Fruit fly (Drosophila melanogaster): ENCODE measurements around the gene CG17207.
A peak's percentile ranks its signal among the peaks of the same experiment; 100 is the strongest.

The CG17207 gene

dm6 chr3R:12442601-12443533, 3.9 kb upstream of the CG17207 start:
- peak; percentile 87 for TF ChIP-seq CG17801 (GFP tag; optimal IDR thresholded peaks at IDR 0.05; ENCODE audit: partially characterized antibody)

- no peak for TF ChIP-seq CG17801 (GFP tag; optimal IDR thresholded peaks at IDR 0.05; ENCODE audit: partially characterized antibody)
Observed at dm6 chr3R:12441008-12441606, 2.2 kb upstream of the CG17207 start.

dm6 chr3R:12439401-12440143, 633 bp upstream of the CG17207 start, which contains the start of gene Desat1:
TSS of gene Desat1 (plus strand) at chr3R:12439600.
- peak; percentile 3 for TF ChIP-seq CG17801 (GFP tag; optimal IDR thresholded peaks at IDR 0.05; ENCODE audit: partially characterized antibody)

dm6 chr3R:12435948-12436347, 3.0 kb downstream of the CG17207 start, which contains the start of gene Desat2:
TSS of gene Desat2 (plus strand) at chr3R:12436248.
- TF ChIP-seq CG17801 (GFP tag; optimal IDR thresholded peaks at IDR 0.05; ENCODE audit: partially characterized antibody): no peak

dm6 chr3R:12433764-12434163, 5.2 kb downstream of the CG17207 start, which contains the start of the genes Aos1 and Srlp:
TSS of gene Aos1 (minus strand) at chr3R:12433822.
TSS of gene Srlp (plus strand) at chr3R:12434098.
- TF ChIP-seq CG17801 (GFP tag; optimal IDR thresholded peaks at IDR 0.05; ENCODE audit: partially characterized antibody): peak; percentile 52

dm6 chr3R:12431030-12431489, 7.9 kb downstream of the CG17207 start, which contains the start of gene Prosalpha2:
TSS of gene Prosalpha2 (plus strand) at chr3R:12431321.
- peak; percentile 21 for TF ChIP-seq CG17801 (GFP tag; optimal IDR thresholded peaks at IDR 0.05; ENCODE audit: partially characterized antibody)

dm6 chr3R:12429120-12429610, 9.8 kb downstream of the CG17207 start, which contains the start of the genes CG5641 and CG5245:
TSS of gene CG5641 (minus strand) at chr3R:12429282.
TSS of gene CG5245 (plus strand) at chr3R:12429560.
- no peak for TF ChIP-seq CG17801 (GFP tag; optimal IDR thresholded peaks at IDR 0.05; ENCODE audit: partially characterized antibody)

dm6 chr3R:12426310-12426653, 12.7 kb downstream of the CG17207 start, which contains the start of gene NANS:
TSS of gene NANS (plus strand) at chr3R:12426578.
- TF ChIP-seq CG17801 (GFP tag; optimal IDR thresholded peaks at IDR 0.05; ENCODE audit: partially characterized antibody): no peak

dm6 chr3R:12425510-12426309, 13.2 kb downstream of the CG17207 start, which contains the start of gene Pp1-87B:
TSS of gene Pp1-87B (minus strand) at chr3R:12425917.
- no peak for TF ChIP-seq CG17801 (GFP tag; optimal IDR thresholded peaks at IDR 0.05; ENCODE audit: partially characterized antibody)

dm6 chr3R:12423997-12424396, 14.9 kb downstream of the CG17207 start:
- no peak for TF ChIP-seq CG17801 (GFP tag; optimal IDR thresholded peaks at IDR 0.05; ENCODE audit: partially characterized antibody)

- no peak for TF ChIP-seq CG17801 (GFP tag; optimal IDR thresholded peaks at IDR 0.05; ENCODE audit: partially characterized antibody)
Observed at dm6 chr3R:12422379-12422975, 16.5 kb downstream of the CG17207 start, which contains the start of the genes Scgbeta and CG17202. TSS of gene Scgbeta (minus strand) at chr3R:12422429. TSS of gene CG17202 (plus strand) at chr3R:12422768.

dm6 chr3R:12413274-12413958, 25.5 kb downstream of the CG17207 start, which contains the start of the genes Dip-C and pps:
TSS of gene Dip-C (minus strand) at chr3R:12413759.
TSS of gene pps (plus strand) at chr3R:12413828.
- TF ChIP-seq CG17801 (GFP tag; optimal IDR thresholded peaks at IDR 0.05; ENCODE audit: partially characterized antibody): peak; percentile 41

Measured in ovary, adult (tissue).